Fruit fly (Drosophila melanogaster) whole organism, wandering third instar larva: ENCODE data around the gene Or2a.

Source experiments
- CG32264 ChIP-seq: fragments of 200-800 bp; sonication (Bioruptor generic); optimal IDR thresholded peaks from 2 replicates; lab custom pipeline; 2016; ENCODE audit warnings: missing biosample characterization, missing genetic modification characterization
- CG9705 ChIP-seq: fragments of 200-800 bp; sonication (Bioruptor generic); optimal IDR thresholded peaks from 2 replicates; lab custom pipeline; 2018; ENCODE audit warnings: missing biosample characterization, mild to moderate bottlenecking, missing genetic modification characterization
- CrebA ChIP-seq: fragments of 200-800 bp; sonication (Bioruptor generic); optimal IDR thresholded peaks from 2 replicates; lab custom pipeline; 2016; ENCODE audit warnings: missing biosample characterization, mild to moderate bottlenecking, missing genetic modification characterization, borderline replicate concordance
- Dfd ChIP-seq: fragments of >200 bp; optimal IDR thresholded peaks from 2 replicates; lab custom pipeline; 2017; ENCODE audit warnings: missing biosample characterization, missing genetic modification characterization
- Dif ChIP-seq: fragments of 200-275, 200-300 bp; sonication (Bioruptor generic); optimal IDR thresholded peaks from 2 replicates; lab custom pipeline; 2018; ENCODE audit warnings: missing biosample characterization, missing genetic modification characterization; ENCODE audit not compliant: partially characterized antibody
- GATAd ChIP-seq: sonication (Bioruptor generic); optimal IDR thresholded peaks from 2 replicates; lab custom pipeline; 2016; ENCODE audit warnings: missing biosample characterization, missing genetic modification characterization
- HLH106 ChIP-seq: fragments of 200-800 bp; optimal IDR thresholded peaks from 3 replicates; lab custom pipeline; 2019; ENCODE audit warnings: missing biosample characterization, mild to moderate bottlenecking, missing genetic modification characterization, moderate library complexity
- Hnf4 ChIP-seq: fragments of 200-800 bp; sonication (Bioruptor generic); optimal IDR thresholded peaks from 2 replicates; lab custom pipeline; 2016; ENCODE audit warnings: missing biosample characterization, mild to moderate bottlenecking, missing genetic modification characterization
- Hr78 ChIP-seq: fragments of >200 bp; optimal IDR thresholded peaks from 2 replicates; lab custom pipeline; 2017; ENCODE audit warnings: missing biosample characterization, missing genetic modification characterization
- Hr83 ChIP-seq: fragments of 200-300 bp; sonication (Bioruptor generic); optimal IDR thresholded peaks from 2 replicates; lab custom pipeline; 2016; ENCODE audit warnings: missing biosample characterization, mild to moderate bottlenecking, missing genetic modification characterization, moderate library complexity; ENCODE audit not compliant: poor library complexity, severe bottlenecking
- Jra ChIP-seq: sonication (Bioruptor generic); optimal IDR thresholded peaks from 2 replicates; lab custom pipeline; 2016; ENCODE audit warnings: missing biosample characterization, missing genetic modification characterization
- Mio ChIP-seq: sonication (Bioruptor generic); optimal IDR thresholded peaks from 2 replicates; lab custom pipeline; 2016; ENCODE audit warnings: missing biosample characterization, missing genetic modification characterization
- Myc ChIP-seq: fragments of >200 bp; optimal IDR thresholded peaks from 2 replicates; lab custom pipeline; 2017
- N ChIP-seq: fragments of >200 bp; optimal IDR thresholded peaks from 2 replicates; lab custom pipeline; 2018; ENCODE audit warnings: missing biosample characterization, missing external identifiers, missing genetic modification characterization
- OdsH ChIP-seq: fragments of 200-800 bp; sonication (Bioruptor generic); optimal IDR thresholded peaks from 2 replicates; lab custom pipeline; 2016; ENCODE audit warnings: missing biosample characterization, mild to moderate bottlenecking, missing genetic modification characterization
- Rel ChIP-seq, 2 experiments: fragments of 200-800 bp; sonication (Bioruptor generic) in 1 of 2; optimal IDR thresholded peaks; 2 replicates in 1 of 2; 3 replicates in 1 of 2; lab custom pipeline; 2016 to 2019; ENCODE audit warnings: mild to moderate bottlenecking in 2 of 2, missing biosample characterization in 2 of 2, missing genetic modification characterization in 2 of 2, moderate library complexity in 1 of 2
- Sp1 ChIP-seq: fragments of 200-800 bp; sonication (Bioruptor generic); optimal IDR thresholded peaks from 3 replicates; lab custom pipeline; 2019; ENCODE audit warnings: missing biosample characterization, mild to moderate bottlenecking, missing genetic modification characterization, moderate library complexity
- Vsx2 ChIP-seq: fragments of 200-300, 225-300 bp; sonication (Bioruptor generic); optimal IDR thresholded peaks from 2 replicates; lab custom pipeline; 2018; ENCODE audit warnings: missing biosample characterization, missing genetic modification characterization; ENCODE audit not compliant: partially characterized antibody
- br ChIP-seq: fragments of 200-800 bp; sonication (Bioruptor generic); optimal IDR thresholded peaks from 2 replicates; lab custom pipeline; 2016; ENCODE audit warnings: missing biosample characterization, missing genetic modification characterization
- brk ChIP-seq: fragments of 200-800 bp; sonication (Bioruptor generic); optimal IDR thresholded peaks from 2 replicates; lab custom pipeline; 2016; ENCODE audit warnings: missing biosample characterization, mild to moderate bottlenecking, missing genetic modification characterization
- dl ChIP-seq, 2 experiments: fragments of 175-275, 200-275 bp in 1 of 2; fragments of 200-275 bp in 1 of 2; sonication (Bioruptor generic); optimal IDR thresholded peaks; lab custom pipeline; 2018; ENCODE audit warnings: mild to moderate bottlenecking in 2 of 2, missing biosample characterization in 2 of 2, missing genetic modification characterization in 2 of 2, moderate library complexity in 2 of 2; ENCODE audit not compliant: partially characterized antibody in 2 of 2, insufficient read depth in 1 of 2
- dmrt93B ChIP-seq: fragments of 200-800 bp; sonication (Bioruptor generic); optimal IDR thresholded peaks from 2 replicates; lab custom pipeline; 2018; ENCODE audit warnings: missing biosample characterization, mild to moderate bottlenecking, missing genetic modification characterization
- dsf ChIP-seq: sonication (Bioruptor generic); optimal IDR thresholded peaks from 2 replicates; lab custom pipeline; 2016; ENCODE audit warnings: missing biosample characterization, missing genetic modification characterization, borderline replicate concordance
- ey ChIP-seq: fragments of 200-800 bp; sonication (Bioruptor generic); optimal IDR thresholded peaks from 2 replicates; lab custom pipeline; 2016; ENCODE audit warnings: missing biosample characterization, missing genetic modification characterization
- foxo ChIP-seq, 2 experiments: fragments of 200-800 bp; sonication (Bioruptor generic); optimal IDR thresholded peaks; 2 replicates in 1 of 2; 3 replicates in 1 of 2; lab custom pipeline; 2016 to 2017; ENCODE audit warnings: missing biosample characterization in 2 of 2, missing genetic modification characterization in 2 of 2
- fru ChIP-seq: fragments of 200-800 bp; sonication (Bioruptor generic); optimal IDR thresholded peaks from 3 replicates; lab custom pipeline; 2016; ENCODE audit warnings: missing biosample characterization, mild to moderate bottlenecking, missing genetic modification characterization
- h ChIP-seq: fragments of 200-800 bp; sonication (Bioruptor generic); optimal IDR thresholded peaks from 3 replicates; lab custom pipeline; 2016; ENCODE audit warnings: missing biosample characterization, mild to moderate bottlenecking, missing genetic modification characterization
- jim ChIP-seq: fragments of 175-275, 200-325 bp; sonication (Bioruptor generic); optimal IDR thresholded peaks from 2 replicates; lab custom pipeline; 2016; ENCODE audit warnings: missing biosample characterization, mild to moderate bottlenecking, missing genetic modification characterization
- lola ChIP-seq: fragments of >200 bp; optimal IDR thresholded peaks from 2 replicates; lab custom pipeline; 2017; ENCODE audit warnings: missing biosample characterization, missing genetic modification characterization
- pan ChIP-seq: fragments of >200 bp; optimal IDR thresholded peaks from 2 replicates; lab custom pipeline; 2017
- psq ChIP-seq: fragments of 200-800 bp; sonication (Bioruptor generic); optimal IDR thresholded peaks from 3 replicates; lab custom pipeline; 2017; ENCODE audit warnings: missing biosample characterization, mild to moderate bottlenecking, missing genetic modification characterization, moderate library complexity
- rgr ChIP-seq: fragments of 200-800 bp; sonication (Bioruptor generic); optimal IDR thresholded peaks from 3 replicates; lab custom pipeline; 2016; ENCODE audit warnings: missing biosample characterization, mild to moderate bottlenecking, missing genetic modification characterization
- sage ChIP-seq: fragments of 200-800 bp; sonication (Bioruptor generic); optimal IDR thresholded peaks from 2 replicates; lab custom pipeline; 2016; ENCODE audit warnings: missing biosample characterization, mild to moderate bottlenecking, missing genetic modification characterization
- sv ChIP-seq: fragments of 200-800 bp; sonication (Bioruptor generic); optimal IDR thresholded peaks from 3 replicates; lab custom pipeline; 2016; ENCODE audit warnings: missing biosample characterization, missing genetic modification characterization
- tai ChIP-seq: sonication (Bioruptor generic); optimal IDR thresholded peaks from 2 replicates; lab custom pipeline; 2016; ENCODE audit warnings: missing biosample characterization, missing genetic modification characterization
- usp ChIP-seq: fragments of >200 bp; optimal IDR thresholded peaks from 2 replicates; lab custom pipeline; 2017; ENCODE audit warnings: missing biosample characterization, missing genetic modification characterization
- woc ChIP-seq: sonication (Bioruptor generic); optimal IDR thresholded peaks from 2 replicates; lab custom pipeline; 2016; ENCODE audit warnings: missing biosample characterization, mild to moderate bottlenecking, missing genetic modification characterization

Gene Or2a

dm6 chrX:2259763-2260162, 13.7 kb downstream of the Or2a start, which contains the start of gene CG3078:
TSS of gene CG3078 (minus strand) at chrX:2259863.
- no peak for TF ChIP-seq Dif (GFP tag; lab: Kevin White, UChicago)
- no peak for TF ChIP-seq Hnf4 (GFP tag; lab: Kevin White, UChicago)
- no peak for TF ChIP-seq HLH106 (tag; lab: Kevin White, UChicago)
- TF ChIP-seq rgr (GFP tag; lab: Kevin White, UChicago) = no peak
- no peak for TF ChIP-seq Rel (GFP tag; optimal IDR thresholded peaks at IDR 0.05; lab: Kevin White, UChicago)
- TF ChIP-seq Rel (tag; optimal IDR thresholded peaks at IDR 0.05; lab: Kevin White, UChicago) = no peak
- no peak for TF ChIP-seq OdsH
- no peak for TF ChIP-seq GATAd
- TF ChIP-seq Hr78 (GFP tag; lab: Kevin White, UChicago) = no peak
- TF ChIP-seq br (GFP tag; lab: Kevin White, UChicago) = no peak
- no peak for TF ChIP-seq h (GFP tag; lab: Kevin White, UChicago)
- no peak for TF ChIP-seq fru
- no peak for TF ChIP-seq N (GFP tag; lab: Kevin White, UChicago)
- TF ChIP-seq psq (GFP tag; lab: Kevin White, UChicago) = no peak
- no peak for TF ChIP-seq sage (GFP tag; lab: Kevin White, UChicago)

- TF ChIP-seq Hr78 (GFP tag; lab: Kevin White, UChicago) = no peak
- TF ChIP-seq lola (GFP tag; lab: Kevin White, UChicago) = no peak
- TF ChIP-seq tai (GFP tag; lab: Kevin White, UChicago) = no peak
- no peak for TF ChIP-seq Hnf4 (GFP tag; lab: Kevin White, UChicago)
- peak; percentile 71 for TF ChIP-seq h (GFP tag; lab: Kevin White, UChicago)
- TF ChIP-seq GATAd = no peak
- no peak for TF ChIP-seq sage (GFP tag; lab: Kevin White, UChicago)
- no peak for TF ChIP-seq CrebA (GFP tag; lab: Kevin White, UChicago)
- TF ChIP-seq fru = peak; percentile 71
- no peak for TF ChIP-seq CG32264 (GFP tag; lab: Kevin White, UChicago)
- TF ChIP-seq woc (GFP tag; lab: Kevin White, UChicago) = peak; percentile 92
- TF ChIP-seq jim = no peak
- TF ChIP-seq Myc (lab: Kevin White, UChicago) = peak; percentile 98
- TF ChIP-seq Sp1 (GFP tag; lab: Kevin White, UChicago) = peak; percentile 65
- TF ChIP-seq CG9705 (GFP tag; lab: Kevin White, UChicago) = peak; percentile 71
- TF ChIP-seq OdsH = peak; percentile 65
- TF ChIP-seq sv (GFP tag; lab: Kevin White, UChicago) = peak; percentile 40
- peak; percentile 58 for TF ChIP-seq dmrt93B (GFP tag; lab: Kevin White, UChicago)
- no peak for TF ChIP-seq Hr83
- TF ChIP-seq Dfd (GFP tag; lab: Kevin White, UChicago) = no peak
- peak; percentile 59 for TF ChIP-seq br (GFP tag; lab: Kevin White, UChicago)
- peak; percentile 62 for TF ChIP-seq rgr (GFP tag; lab: Kevin White, UChicago)
- TF ChIP-seq usp (GFP tag; lab: Kevin White, UChicago) = no peak
- no peak for TF ChIP-seq Dif (GFP tag; lab: Kevin White, UChicago)
- TF ChIP-seq HLH106 (tag; lab: Kevin White, UChicago) = peak; percentile 80
- no peak for TF ChIP-seq Vsx2
- TF ChIP-seq N (GFP tag; lab: Kevin White, UChicago) = no peak
- TF ChIP-seq Rel (GFP tag; optimal IDR thresholded peaks at IDR 0.05; lab: Kevin White, UChicago) = no peak
- peak; percentile 39 for TF ChIP-seq Rel (tag; optimal IDR thresholded peaks at IDR 0.05; lab: Kevin White, UChicago)
- no peak for TF ChIP-seq pan (lab: Kevin White, UChicago)
- TF ChIP-seq brk (GFP tag; lab: Kevin White, UChicago) = no peak
- peak in 1 of 2 experiments; percentile 79 for TF ChIP-seq foxo (GFP tag; optimal IDR thresholded peaks at IDR 0.05; lab: Kevin White, UChicago)
- TF ChIP-seq Jra (GFP tag; lab: Kevin White, UChicago) = peak; percentile 54
- TF ChIP-seq dl (GFP tag; optimal IDR thresholded peaks at IDR 0.05; lab: Kevin White, UChicago; ENCODE audit: insufficient read depth in 1 of 2, partially characterized antibody in 2 of 2) = no peak
- no peak for TF ChIP-seq dsf (GFP tag; lab: Kevin White, UChicago)
- peak; percentile 58 for TF ChIP-seq psq (GFP tag; lab: Kevin White, UChicago)
- no peak for TF ChIP-seq Mio (GFP tag; lab: Kevin White, UChicago)
- peak; percentile 73 for TF ChIP-seq ey (GFP tag; lab: Kevin White, UChicago)
- TF ChIP-seq, all 38 proteins: peak for 17
These were observed 16.5 kb downstream of the Or2a start, which contains the start of the genes temp and CG3071 for dm6 chrX:2262511-2262910. TSS of gene temp (minus strand) at chrX:2262515. TSS of gene CG3071 (plus strand) at chrX:2262837.
